Worm (Caenorhabditis elegans): Measurements from ENCODE around the gene F15A4.5.

DNA sequence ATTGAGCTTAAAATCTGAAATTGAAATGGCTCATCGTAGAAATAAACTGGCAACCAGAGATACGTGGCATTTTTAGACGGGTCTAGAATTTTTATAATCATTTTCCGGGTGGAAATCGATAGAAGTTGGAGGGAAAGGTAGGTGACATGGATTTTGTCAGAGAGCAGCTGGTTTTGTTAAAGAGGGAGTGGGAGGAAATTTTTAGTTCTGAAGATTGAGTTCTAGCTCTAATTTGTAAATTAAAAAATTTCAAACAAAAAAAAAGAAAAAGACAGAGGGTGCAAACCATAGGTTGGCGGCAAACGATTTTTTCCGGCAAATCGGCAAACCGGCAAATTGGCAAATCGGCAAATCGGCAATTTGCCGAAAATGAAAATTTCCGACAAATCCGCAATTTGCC is 14.4 kb downstream of the F15A4.5 start, which contains the start of gene sre-32:
- TF ChIP-seq pbrm-1 (GFP tag; IDR thresholded peaks at IDR 0.05) (no peak), mxl-1 (tag; optimal IDR thresholded peaks at IDR 0.05) (no peak), ets-4 (GFP tag; optimal IDR thresholded peaks at IDR 0.05) (no peak), dpl-1 (GFP tag; optimal IDR thresholded peaks at IDR 0.05) (no peak), ceh-100 (GFP tag; IDR thresholded peaks at IDR 0.05) (no peak), sea-2 (GFP tag; IDR thresholded peaks at IDR 0.05) (no peak), Y67H2A.10 (GFP tag; conservative IDR thresholded peaks at IDR 0.05) (no peak), hmg-1.2 (GFP tag; IDR thresholded peaks at IDR 0.05) (no peak), atf-7 (tag; optimal IDR thresholded peaks at IDR 0.05) (no peak), D2030.7 (GFP tag; IDR thresholded peaks at IDR 0.05) (no peak), somi-1 (GFP tag; optimal IDR thresholded peaks at IDR 0.05) (no peak), unc-62 (GFP tag; optimal IDR thresholded peaks at IDR 0.05) (no peak)

Measured in whole organism, young adult.